Worm (Caenorhabditis elegans): ENCODE data around the gene lys-8.
"Not testable (repeated sequence)": the region's sequence is repeated elsewhere in the genome, so short reads cannot be mapped to it uniquely, and the experiment has no call there.

lys-8 gene

ce11 chrII:5619298-5619697, 33.3 kb downstream of the lys-8 start, which contains the start of gene dhs-6:
Gene dhs-6, minus strand, starts transcription at chrII:5619319.
- TF ChIP-seq tab-1 (GFP tag; IDR thresholded peaks at IDR 0.05) (no peak), cog-1 (tag; optimal IDR thresholded peaks at IDR 0.05) (no peak), ztf-23 (GFP tag; IDR thresholded peaks at IDR 0.05) (no peak)

- not testable (repeated sequence) for TF ChIP-seq flt-1, ztf-23, T22C8.4 (GFP tag; IDR thresholded peaks at IDR 0.05)
These were observed 36.5 kb downstream of the lys-8 start, which contains the start of the genes eif-3.L and npl-4.2 for ce11 chrII:5622383-5622939. Gene eif-3.L, minus strand, starts transcription at chrII:5622483. Gene npl-4.2, plus strand, starts transcription at chrII:5622889.

DNA sequence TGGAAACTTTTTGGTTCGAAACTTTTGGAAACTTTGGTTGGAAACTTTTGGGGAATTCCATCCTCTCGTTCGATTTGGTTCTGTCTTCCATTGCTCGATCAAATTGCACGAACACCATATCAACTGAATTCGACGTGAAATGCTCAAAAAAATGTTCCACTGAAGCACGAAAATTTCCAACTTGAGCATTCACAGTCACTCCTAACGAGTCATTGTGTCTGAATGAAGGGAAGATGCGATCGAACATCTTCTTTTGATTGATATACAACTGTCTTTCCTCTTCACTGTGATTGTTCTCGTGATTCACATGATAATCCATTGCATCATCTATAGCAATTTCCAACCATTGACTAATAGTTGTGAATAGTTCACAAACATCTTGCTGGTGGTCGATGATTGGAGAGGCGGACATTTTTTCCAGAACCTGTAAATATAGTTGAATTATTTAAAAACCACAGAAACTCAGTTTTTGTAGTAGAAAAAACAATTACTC, 42.4 kb downstream of the lys-8 start, which contains the start of gene F59E12.15:
F59E12.15 (minus strand) TSS at position 51 of the 493 bp plus-strand sequence.
- TF ChIP-seq flt-1 (GFP tag; IDR thresholded peaks at IDR 0.05) = no peak
- no peak for TF ChIP-seq T22C8.4 (GFP tag; IDR thresholded peaks at IDR 0.05)
- no peak for TF ChIP-seq klf-2 (GFP tag; conservative IDR thresholded peaks at IDR 0.05)

DNA sequence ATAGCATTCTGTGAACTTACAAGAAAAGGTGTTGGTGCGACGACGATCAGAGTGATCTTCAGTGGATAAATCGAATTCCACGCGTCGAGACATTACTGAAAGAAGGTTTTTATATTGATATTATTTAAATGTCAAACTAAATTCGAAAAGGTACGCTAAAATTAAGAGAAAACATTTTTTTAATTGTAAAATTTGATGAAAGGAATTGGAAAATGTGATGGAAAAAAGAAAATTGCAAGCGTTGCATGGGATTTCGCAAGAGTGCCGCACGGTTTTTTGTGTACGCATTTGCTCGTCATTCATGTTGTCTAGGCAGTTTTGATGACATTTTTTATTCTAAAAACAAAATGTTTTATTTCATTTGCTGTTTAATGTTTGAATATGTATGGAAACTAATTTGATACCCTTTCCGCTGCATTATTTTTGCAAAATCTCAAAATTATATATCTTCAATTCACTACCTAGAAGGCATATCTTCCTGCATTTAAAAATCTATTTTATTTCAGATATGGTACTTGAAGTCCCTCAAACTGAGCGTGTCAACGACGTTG, 44.9 kb downstream of the lys-8 start, which contains the start of the genes F59E12.6 and npl-4.1:
F59E12.6 (minus strand) TSS at position 101 of the 551 bp plus-strand sequence.
npl-4.1 (plus strand) TSS at position 501 of the 551 bp plus-strand sequence.
- not testable (repeated sequence) for TF ChIP-seq ref-1 (GFP tag; conservative IDR thresholded peaks at IDR 0.05); tab-1 (GFP tag; IDR thresholded peaks at IDR 0.05); med-1 (GFP tag; optimal IDR thresholded peaks at IDR 0.05; ENCODE audit: insufficient read depth)

ce11 chrII:5633453-5633852, 47.5 kb downstream of the lys-8 start:
- TF ChIP-seq ztf-23 (GFP tag; IDR thresholded peaks at IDR 0.05) (no peak), ztf-29 (GFP tag; IDR thresholded peaks at IDR 0.05) (no peak), tab-1 (GFP tag; IDR thresholded peaks at IDR 0.05) (no peak), T22C8.4 (GFP tag; IDR thresholded peaks at IDR 0.05) (no peak), klf-2 (GFP tag; conservative IDR thresholded peaks at IDR 0.05) (no peak), cog-1 (tag; optimal IDR thresholded peaks at IDR 0.05) (no peak), med-1 (GFP tag; optimal IDR thresholded peaks at IDR 0.05; ENCODE audit: insufficient read depth) (no peak), ref-1 (GFP tag; conservative IDR thresholded peaks at IDR 0.05) (no peak), flt-1 (GFP tag; IDR thresholded peaks at IDR 0.05) (no peak)

- TF ChIP-seq cog-1 (tag; optimal IDR thresholded peaks at IDR 0.05) (no peak), ztf-23 (GFP tag; IDR thresholded peaks at IDR 0.05) (no peak), klf-2 (GFP tag; conservative IDR thresholded peaks at IDR 0.05) (no peak), ztf-29 (GFP tag; IDR thresholded peaks at IDR 0.05) (no peak), ref-1 (GFP tag; conservative IDR thresholded peaks at IDR 0.05) (no peak), T22C8.4 (GFP tag; IDR thresholded peaks at IDR 0.05) (no peak)
These were observed 50.8 kb downstream of the lys-8 start, which contains the start of gene F59E12.8 for ce11 chrII:5636826-5637225. Gene F59E12.8, minus strand, starts transcription at chrII:5636926.
